Worm (Caenorhabditis elegans): ENCODE measurements around the gene T23C6.4.

Gene T23C6.4

ce11 chrX:17151160-17151711, 1.5 kb upstream of the T23C6.4 start, which contains the start of gene mdt-1.2 (continued):
- TF ChIP-seq ets-4 (tag; optimal IDR thresholded peaks at IDR 0.05) (no peak), pqm-1 (tag; optimal IDR thresholded peaks at IDR 0.05) (no peak), hlh-6 (tag; optimal IDR thresholded peaks at IDR 0.05) (no peak), dve-1 (tag; optimal IDR thresholded peaks at IDR 0.05) (no peak), eyg-1 (tag; optimal IDR thresholded peaks at IDR 0.05) (no peak), lim-6 (tag; optimal IDR thresholded peaks at IDR 0.05) (no peak), ttx-3 (tag; optimal IDR thresholded peaks at IDR 0.05) (no peak), unc-42 (tag; optimal IDR thresholded peaks at IDR 0.05) (peak; percentile 38), tbx-2 (tag; optimal IDR thresholded peaks at IDR 0.05) (peak; percentile 42), elt-2 (tag; optimal IDR thresholded peaks at IDR 0.05) (peak; percentile 30), ceh-6 (GFP tag; optimal IDR thresholded peaks at IDR 0.05) (no peak), pax-1 (tag; optimal IDR thresholded peaks at IDR 0.05) (peak; percentile 29), K09A11.1 (tag; optimal IDR thresholded peaks at IDR 0.05; ENCODE audit: insufficient read depth) (no peak), zip-5 (tag; optimal IDR thresholded peaks at IDR 0.05) (no peak), hlh-13 (GFP tag; optimal IDR thresholded peaks at IDR 0.05) (no peak), dmd-4 (tag; optimal IDR thresholded peaks at IDR 0.05; ENCODE audit: borderline replicate concordance) (no peak)

- TF ChIP-seq ceh-22 (tag; optimal IDR thresholded peaks at IDR 0.05): no peak
- peak; percentile 26 for TF ChIP-seq elt-2 (tag; optimal IDR thresholded peaks at IDR 0.05)
- no peak for TF ChIP-seq ceh-48 (tag; optimal IDR thresholded peaks at IDR 0.05)
Measured at ce11 chrX:17146545-17146944, 3.2 kb downstream of the T23C6.4 start.

DNA sequence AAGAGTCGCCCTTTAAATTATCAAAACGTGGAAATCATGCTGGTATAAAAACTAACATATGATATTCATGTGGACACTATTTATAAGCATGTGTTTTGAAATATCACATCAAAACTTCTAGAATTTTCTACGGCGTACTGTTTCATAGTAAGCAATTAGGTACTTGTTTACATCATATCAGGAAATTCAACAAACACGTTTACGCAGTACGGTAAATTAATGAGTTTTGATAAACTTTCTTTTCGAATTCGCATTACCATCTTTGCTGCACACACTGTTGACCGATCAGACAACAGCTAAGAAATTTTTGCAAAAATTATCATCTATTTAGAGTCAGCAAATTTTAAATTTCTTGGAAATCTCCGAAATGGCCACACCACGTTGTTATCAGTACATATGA, 9.3 kb downstream of the T23C6.4 start:
- TF ChIP-seq ceh-45 (GFP tag; IDR thresholded peaks at IDR 0.05): no peak
- no peak for TF ChIP-seq C38D4.7 (GFP tag; optimal IDR thresholded peaks at IDR 0.05)
- TF ChIP-seq pax-1 (tag; optimal IDR thresholded peaks at IDR 0.05): no peak
- TF ChIP-seq npax-4 (tag; optimal IDR thresholded peaks at IDR 0.05): no peak

ce11 chrX:17139204-17139780, 10.4 kb downstream of the T23C6.4 start:
- TF ChIP-seq ceh-22 (tag; optimal IDR thresholded peaks at IDR 0.05) (no peak), elt-2 (tag; optimal IDR thresholded peaks at IDR 0.05) (peak; percentile 77)

- TF ChIP-seq nhr-11 (tag; optimal IDR thresholded peaks at IDR 0.05) (no peak), unc-55 (GFP tag; optimal IDR thresholded peaks at IDR 0.05) (peak; percentile 49)
Measured at ce11 chrX:17138060-17138557, 11.6 kb downstream of the T23C6.4 start, which contains the start of gene cnp-3. TSS of gene cnp-3 (minus strand) at chrX:17138110.

ce11 chrX:17135704-17136103, 14.0 kb downstream of the T23C6.4 start:
- no peak for TF ChIP-seq sox-2 (GFP tag; IDR thresholded peaks at IDR 0.05)
- no peak for TF ChIP-seq pag-3 (tag; optimal IDR thresholded peaks at IDR 0.05; ENCODE audit: borderline replicate concordance)
- TF ChIP-seq ceh-2 (tag; optimal IDR thresholded peaks at IDR 0.05): no peak
- TF ChIP-seq unc-42 (tag; optimal IDR thresholded peaks at IDR 0.05): no peak
- no peak for TF ChIP-seq pat-9 (tag; optimal IDR thresholded peaks at IDR 0.05)
- TF ChIP-seq gmeb-2 (tag; optimal IDR thresholded peaks at IDR 0.05): no peak
- no peak for TF ChIP-seq elt-4 (tag; optimal IDR thresholded peaks at IDR 0.05)
- TF ChIP-seq pqm-1 (tag; optimal IDR thresholded peaks at IDR 0.05): no peak
- no peak for TF ChIP-seq pha-4 (tag; optimal IDR thresholded peaks at IDR 0.05)
- TF ChIP-seq ceh-6 (GFP tag; optimal IDR thresholded peaks at IDR 0.05): no peak
- TF ChIP-seq madf-2 (tag; optimal IDR thresholded peaks at IDR 0.05): no peak
- no peak for TF ChIP-seq eyg-1 (tag; optimal IDR thresholded peaks at IDR 0.05)
- no peak for TF ChIP-seq ttx-3 (tag; optimal IDR thresholded peaks at IDR 0.05)

Measured in whole organism, late embryonic.